Worm (Caenorhabditis elegans) whole organism, L2 larva: Measurements from ENCODE around the gene F36G9.7.
"Not testable (repeated sequence)": the region's sequence is repeated elsewhere in the genome, so short reads cannot be mapped to it uniquely, and the experiment has no call there.

Experiments
- C34F6.9 ChIP-seq: fragments of 150-350 bp; optimal IDR thresholded peaks from 2 replicates; lab custom pipeline; 2014; ENCODE audit warnings: missing biosample characterization, missing genetic modification characterization
- Y55F3AM.14 ChIP-seq: fragments of 200-800 bp; sonication (Bioruptor generic); optimal IDR thresholded peaks from 2 replicates; lab custom pipeline; 2018; ENCODE audit warnings: mild to moderate bottlenecking, missing genetic modification characterization, missing compliant biosample characterization
- alr-1 ChIP-seq: fragments of 150-350 bp; optimal IDR thresholded peaks from 2 replicates; lab custom pipeline; 2014; ENCODE audit warnings: missing biosample characterization, missing genetic modification characterization
- aly-2 ChIP-seq: fragments of 150-350 bp; optimal IDR thresholded peaks from 2 replicates; lab custom pipeline; 2014; ENCODE audit warnings: missing biosample characterization, missing genetic modification characterization
- blmp-1 ChIP-seq: sonication (generic microtip); optimal IDR thresholded peaks from 2 replicates; lab custom pipeline; 2017; ENCODE audit warnings: missing genetic modification characterization, mild to moderate bottlenecking, missing compliant biosample characterization, antibody characterized with exemption, moderate library complexity; ENCODE audit not compliant: insufficient read depth
- ceh-16 ChIP-seq: fragments of 150-350 bp; optimal IDR thresholded peaks from 2 replicates; lab custom pipeline; 2014; ENCODE audit warnings: missing biosample characterization, missing genetic modification characterization
- ceh-82 ChIP-seq: fragments of 150-350 bp; optimal IDR thresholded peaks from 2 replicates; lab custom pipeline; 2014; ENCODE audit warnings: missing biosample characterization, missing genetic modification characterization
- crh-2 ChIP-seq: sonication (generic microtip); optimal IDR thresholded peaks from 2 replicates; lab custom pipeline; 2017; ENCODE audit warnings: missing biosample characterization, missing genetic modification characterization
- dmd-4 ChIP-seq: sonication (generic microtip); optimal IDR thresholded peaks from 2 replicates; lab custom pipeline; 2017; ENCODE audit warnings: missing biosample characterization, missing genetic modification characterization
- egl-27 ChIP-seq: sonication (generic microtip); optimal IDR thresholded peaks from 3 replicates; lab custom pipeline; 2017; ENCODE audit warnings: missing biosample characterization, missing genetic modification reagents, missing genetic modification characterization
- elt-1 ChIP-seq: fragments of 150-350 bp; optimal IDR thresholded peaks from 2 replicates; lab custom pipeline; 2014; ENCODE audit warnings: missing biosample characterization, missing genetic modification characterization
- elt-3 ChIP-seq: sonication (generic microtip); optimal IDR thresholded peaks from 2 replicates; lab custom pipeline; 2017; ENCODE audit warnings: missing biosample characterization, missing genetic modification characterization
- fos-1 ChIP-seq: fragments of 150-350 bp; optimal IDR thresholded peaks from 2 replicates; lab custom pipeline; 2014; ENCODE audit warnings: missing biosample characterization, missing genetic modification characterization
- gmeb-1 ChIP-seq: fragments of 150-350 bp; optimal IDR thresholded peaks from 2 replicates; lab custom pipeline; 2014; ENCODE audit warnings: missing biosample characterization, missing genetic modification characterization
- lin-13 ChIP-seq: fragments of 150-350 bp; optimal IDR thresholded peaks from 2 replicates; lab custom pipeline; 2014; ENCODE audit warnings: missing biosample characterization, missing genetic modification reagents, missing genetic modification characterization
- lsy-2 ChIP-seq, 2 experiments: fragments of 150-350 bp in 1 of 2; sonication (generic microtip) in 1 of 2; optimal IDR thresholded peaks; 2 replicates each; lab custom pipeline; 2014 to 2017; ENCODE audit warnings: missing biosample characterization in 2 of 2, missing genetic modification characterization in 2 of 2
- mab-5 ChIP-seq: fragments of 150-350 bp; optimal IDR thresholded peaks from 2 replicates; lab custom pipeline; 2014; ENCODE audit warnings: missing biosample characterization, missing genetic modification characterization
- mdl-1 ChIP-seq, 2 experiments: fragments of 150-350 bp in 1 of 2; sonication (generic microtip) in 1 of 2; optimal IDR thresholded peaks; 2 replicates each; lab custom pipeline; 2017; ENCODE audit warnings: missing biosample characterization in 2 of 2, missing genetic modification characterization in 2 of 2
- nhr-11 ChIP-seq: fragments of 150-350 bp; optimal IDR thresholded peaks from 2 replicates; lab custom pipeline; 2014; ENCODE audit warnings: missing biosample characterization, missing genetic modification characterization
- nhr-129 ChIP-seq: fragments of 150-350 bp; optimal IDR thresholded peaks from 2 replicates; lab custom pipeline; 2014; ENCODE audit warnings: missing biosample characterization, missing genetic modification characterization
- nhr-23 ChIP-seq: fragments of 150-350 bp; optimal IDR thresholded peaks from 2 replicates; lab custom pipeline; 2014; ENCODE audit warnings: missing biosample characterization, missing genetic modification reagents, missing genetic modification characterization
- nhr-25 ChIP-seq: fragments of 150-350 bp; sonication (generic microtip); optimal IDR thresholded peaks from 3 replicates; lab custom pipeline; 2014; ENCODE audit warnings: missing biosample characterization, missing genetic modification characterization
- nhr-6 ChIP-seq: fragments of 150-350 bp; optimal IDR thresholded peaks from 2 replicates; lab custom pipeline; 2014; ENCODE audit warnings: missing biosample characterization, missing genetic modification characterization
- sem-4 ChIP-seq: fragments of 150-350 bp; optimal IDR thresholded peaks from 2 replicates; lab custom pipeline; 2014; ENCODE audit warnings: missing biosample characterization, missing genetic modification reagents, missing genetic modification characterization
- skn-1 ChIP-seq: sonication (generic microtip); optimal IDR thresholded peaks from 2 replicates; lab custom pipeline; 2017; ENCODE audit warnings: missing biosample characterization, missing genetic modification characterization
- sma-3 ChIP-seq: sonication (generic microtip); optimal IDR thresholded peaks from 2 replicates; lab custom pipeline; 2016; ENCODE audit warnings: missing genetic modification reagents, missing genetic modification characterization, missing compliant biosample characterization
- sma-9 ChIP-seq, 2 experiments: fragments of 150-350 bp in 1 of 2; sonication (generic microtip) in 1 of 2; optimal IDR thresholded peaks; 2 replicates each; lab custom pipeline; 2014 to 2016; ENCODE audit warnings: missing genetic modification characterization in 2 of 2, mild to moderate bottlenecking in 1 of 2, missing biosample characterization in 1 of 2, missing compliant biosample characterization in 1 of 2, missing genetic modification reagents in 1 of 2, moderate library complexity in 1 of 2
- snpc-4 ChIP-seq: fragments of 150-350 bp; optimal IDR thresholded peaks from 2 replicates; lab custom pipeline; 2014; ENCODE audit warnings: missing biosample characterization, missing genetic modification characterization
- unc-39 ChIP-seq: fragments of 150-350 bp; optimal IDR thresholded peaks from 2 replicates; lab custom pipeline; 2014; ENCODE audit warnings: missing biosample characterization, missing genetic modification characterization
- unc-55 ChIP-seq: fragments of 150-350 bp; sonication (generic microtip); optimal IDR thresholded peaks from 3 replicates; lab custom pipeline; 2014; ENCODE audit warnings: missing biosample characterization, missing genetic modification reagents, missing genetic modification characterization
- unc-62 ChIP-seq: fragments of 150-350 bp; optimal IDR thresholded peaks from 2 replicates; lab custom pipeline; 2014; ENCODE audit warnings: missing biosample characterization, missing genetic modification reagents, missing genetic modification characterization
- ztf-1 ChIP-seq: fragments of 200-800 bp; sonication (Bioruptor generic); conservative IDR thresholded peaks from 2 replicates; pipeline ENCODE4 v1.3.6; 2022; ENCODE audit warnings: missing genetic modification characterization, missing compliant biosample characterization
- ztf-11 ChIP-seq: sonication (generic microtip); optimal IDR thresholded peaks from 2 replicates; lab custom pipeline; 2017; ENCODE audit warnings: missing biosample characterization, missing genetic modification characterization

The F36G9.7 gene

ce11 chrV:15929882-15930281, 39.7 kb downstream of the F36G9.7 start, which contains the start of gene srbc-77:
Gene srbc-77, plus strand, starts transcription at chrV:15930182.
- TF ChIP-seq fos-1, crh-2, blmp-1 (tag; lab: Kevin White, UChicago): not testable (repeated sequence)

DNA sequence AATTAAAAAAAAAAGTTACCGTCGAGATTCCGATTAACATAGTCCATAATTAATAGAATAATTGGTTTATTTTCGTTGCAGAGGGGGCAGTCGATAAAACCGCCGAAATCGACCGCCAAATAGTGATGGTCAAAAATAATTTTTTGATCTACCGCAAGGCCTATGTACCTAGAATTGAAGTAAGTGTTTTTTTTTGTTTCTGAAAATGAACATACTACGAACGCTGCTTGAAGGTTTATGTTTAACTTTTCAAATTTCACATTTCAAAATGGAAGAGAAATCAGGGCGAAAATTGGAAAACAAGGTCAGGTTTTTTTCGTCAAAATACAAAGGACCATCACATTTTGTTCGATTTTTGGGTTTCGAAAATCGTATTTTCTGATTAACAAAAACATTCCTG, 41.2 kb downstream of the F36G9.7 start, which contains the start of gene pzf-1:
TSS of gene pzf-1 (minus strand) at position 101 of the 400 bp plus-strand sequence.
- TF ChIP-seq elt-3 (tag; lab: Kevin White, UChicago) (no peak), unc-39 (no peak), nhr-129 (tag; lab: Kevin White, UChicago) (no peak), mdl-1 (tag; optimal IDR thresholded peaks at IDR 0.05; lab: Kevin White, UChicago) (no peak), blmp-1 (tag; lab: Kevin White, UChicago) (no peak), nhr-11 (tag; lab: Kevin White, UChicago) (no peak), fos-1 (tag; lab: Kevin White, UChicago) (no peak), lin-13 (GFP tag; lab: Kevin White, UChicago) (no peak), skn-1 (tag; lab: Kevin White, UChicago) (no peak), C34F6.9 (tag; lab: Kevin White, UChicago) (no peak), crh-2 (tag; lab: Kevin White, UChicago) (no peak), nhr-23 (tag; lab: Kevin White, UChicago) (no peak), elt-1 (tag; lab: Kevin White, UChicago) (no peak), nhr-6 (tag; lab: Kevin White, UChicago) (no peak), ceh-82 (no peak), dmd-4 (tag; lab: Kevin White, UChicago) (no peak), alr-1 (no peak), lsy-2 (tag; optimal IDR thresholded peaks at IDR 0.05; lab: Kevin White, UChicago) (no peak), nhr-25 (no peak)

DNA sequence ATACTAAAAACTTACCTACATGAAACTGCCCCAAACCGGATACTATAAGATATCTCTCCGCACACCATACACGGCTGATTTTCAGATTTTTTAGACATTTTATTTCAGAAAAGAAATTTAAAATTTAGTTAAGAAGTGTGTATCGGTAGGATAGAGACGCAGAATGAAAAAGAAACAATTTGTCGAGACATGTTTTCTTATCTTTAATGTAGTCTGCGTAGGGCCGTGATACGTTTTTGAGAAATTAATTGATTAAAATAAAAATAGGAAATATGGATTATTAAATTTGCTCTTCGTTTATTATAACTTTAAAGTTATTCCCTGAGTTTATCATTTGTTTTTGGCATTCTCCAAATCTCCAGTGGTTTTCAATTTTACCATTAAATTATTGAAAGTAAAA, 45.2 kb downstream of the F36G9.7 start, which contains the start of gene nhr-108:
TSS of gene nhr-108 (minus strand) at position 166 of the 400 bp plus-strand sequence.
- no peak for TF ChIP-seq unc-39
- TF ChIP-seq sma-9 (GFP tag; optimal IDR thresholded peaks at IDR 0.05; lab: Kevin White, UChicago): no peak
- no peak for TF ChIP-seq sma-9 (tag; optimal IDR thresholded peaks at IDR 0.05; lab: Kevin White, UChicago)
- TF ChIP-seq ceh-16 (tag; lab: Kevin White, UChicago): no peak
- TF ChIP-seq unc-55 (GFP tag; lab: Kevin White, UChicago): no peak
- TF ChIP-seq elt-1 (tag; lab: Kevin White, UChicago): no peak
- TF ChIP-seq skn-1 (tag; lab: Kevin White, UChicago): no peak
- no peak for TF ChIP-seq ceh-82
- no peak for TF ChIP-seq sem-4 (tag; lab: Kevin White, UChicago)
- no peak for TF ChIP-seq ztf-11 (tag; lab: Kevin White, UChicago)
- TF ChIP-seq nhr-23 (tag; lab: Kevin White, UChicago): no peak
- TF ChIP-seq gmeb-1 (tag; lab: Kevin White, UChicago): no peak
- no peak for TF ChIP-seq Y55F3AM.14 (GFP tag; lab: Kevin White, UChicago)
- no peak for TF ChIP-seq lsy-2 (tag; optimal IDR thresholded peaks at IDR 0.05; lab: Kevin White, UChicago)
- no peak for TF ChIP-seq dmd-4 (tag; lab: Kevin White, UChicago)
- TF ChIP-seq C34F6.9 (tag; lab: Kevin White, UChicago): no peak
- no peak for TF ChIP-seq mab-5 (tag; lab: Kevin White, UChicago)
- TF ChIP-seq aly-2: no peak
- TF ChIP-seq crh-2 (tag; lab: Kevin White, UChicago): no peak
- no peak for TF ChIP-seq sma-3 (GFP tag; lab: Kevin White, UChicago)
- TF ChIP-seq, all 48 proteins: peak for 0

DNA sequence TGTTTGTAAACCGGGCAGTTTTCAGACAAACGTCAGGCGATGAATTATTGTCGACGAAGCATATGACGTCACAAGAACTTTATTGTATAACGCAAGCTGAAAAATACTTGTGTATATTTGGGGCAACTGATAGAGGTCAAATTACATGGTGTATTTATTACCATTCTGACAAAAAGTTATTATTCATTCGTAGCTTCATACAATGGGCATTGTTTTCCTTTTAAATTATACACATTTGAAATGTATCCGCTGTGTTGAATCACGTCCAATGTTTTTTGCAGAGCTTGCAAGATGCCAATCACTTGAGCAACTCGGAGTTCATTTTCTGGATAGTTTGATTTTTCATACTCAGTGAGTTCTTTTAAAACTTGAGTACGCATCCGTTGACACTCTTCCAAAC, 46.6 kb downstream of the F36G9.7 start, which contains the start of gene F35E8.13:
TSS of gene F35E8.13 (plus strand) at position 301 of the 400 bp plus-strand sequence.
- TF ChIP-seq unc-62 (no peak), sem-4 (tag; lab: Kevin White, UChicago) (no peak), snpc-4 (no peak), mdl-1 (tag; optimal IDR thresholded peaks at IDR 0.05; lab: Kevin White, UChicago) (no peak), ztf-1 (no peak), elt-3 (tag; lab: Kevin White, UChicago) (no peak), lin-13 (GFP tag; lab: Kevin White, UChicago) (no peak), egl-27 (tag; lab: Kevin White, UChicago) (no peak)
